Worm (Caenorhabditis elegans): ENCODE measurements around the gene T07F8.4.

DNA sequence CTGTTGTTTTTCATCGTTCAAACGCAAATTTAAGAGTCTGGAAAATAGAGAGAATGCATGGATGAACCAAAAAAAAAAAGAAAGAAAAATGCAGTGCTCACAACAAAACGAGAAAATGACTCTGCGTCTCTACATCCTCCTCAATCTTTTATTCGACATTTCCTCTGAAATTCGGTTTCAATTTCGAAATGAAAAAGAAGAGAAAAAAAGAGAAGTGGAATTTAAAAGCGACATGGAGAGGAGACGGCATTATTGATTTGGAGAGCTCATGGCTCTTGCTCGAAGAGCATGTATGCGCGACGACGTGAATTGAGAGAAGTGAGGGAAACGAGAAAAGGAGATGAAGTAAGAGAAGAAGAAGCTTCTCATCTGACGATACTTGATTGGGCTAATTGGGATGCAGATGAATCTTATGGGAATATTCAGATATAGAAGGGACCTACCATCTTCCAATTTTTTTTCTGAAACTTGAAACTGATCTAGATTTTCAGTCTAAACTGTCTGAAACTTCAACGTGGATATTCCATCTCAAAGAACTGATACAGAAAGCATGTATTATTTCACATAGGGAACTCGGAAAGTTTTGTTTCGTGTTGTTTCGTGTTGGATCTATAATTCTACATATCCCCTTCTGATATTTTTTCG, 20.7 kb downstream of the T07F8.4 start:
- TF ChIP-seq unc-62 (GFP tag; optimal IDR thresholded peaks at IDR 0.05) = no peak
- no peak for TF ChIP-seq nhr-85 (tag)
- no peak for TF ChIP-seq ama-1 (optimal IDR thresholded peaks at IDR 0.05)
- TF ChIP-seq dsc-1 (tag; optimal IDR thresholded peaks at IDR 0.05) = no peak
- TF ChIP-seq jun-1 (tag; optimal IDR thresholded peaks at IDR 0.05) = no peak
- TF ChIP-seq hpl-2 (GFP tag; optimal IDR thresholded peaks at IDR 0.05) = no peak
- no peak for TF ChIP-seq snu-23 (GFP tag; optimal IDR thresholded peaks at IDR 0.05)
- no peak for TF ChIP-seq unc-130 (tag; optimal IDR thresholded peaks at IDR 0.05)
- no peak for TF ChIP-seq ets-5 (GFP tag; IDR thresholded peaks at IDR 0.05)
- TF ChIP-seq nhr-77 (tag; optimal IDR thresholded peaks at IDR 0.05) = no peak
- no peak for TF ChIP-seq tbx-2 (tag; optimal IDR thresholded peaks at IDR 0.05)

Measured in whole organism, L1 larva.